Worm (Caenorhabditis elegans) whole organism, L1 larva: ENCODE measurements around the gene C04H5.1.
A peak's percentile ranks its signal among the peaks of the same experiment; 100 is the strongest.

Experiments used
- C16A3.4 ChIP-seq: fragments of 150-350 bp; optimal IDR thresholded peaks from 2 replicates; lab custom pipeline; 2014; ENCODE audit warnings: missing biosample characterization, missing genetic modification characterization
- C34B4.2 ChIP-seq: sonication (generic microtip); optimal IDR thresholded peaks from 2 replicates; lab custom pipeline; 2017; ENCODE audit warnings: mild to moderate bottlenecking, missing genetic modification characterization, missing compliant biosample characterization
- F16B12.6 ChIP-seq: fragments of 150-350 bp; optimal IDR thresholded peaks from 2 replicates; lab custom pipeline; 2014; ENCODE audit warnings: missing biosample characterization, missing genetic modification characterization
- aha-1 ChIP-seq: fragments of 150-350 bp; optimal IDR thresholded peaks from 2 replicates; lab custom pipeline; 2014; ENCODE audit warnings: missing biosample characterization, missing genetic modification characterization
- ceh-88 ChIP-seq: fragments of 200-800 bp; sonication (Bioruptor generic); IDR thresholded peaks from 2 replicates; pipeline ENCODE4 v1.3.6; 2022; ENCODE audit warnings: missing genetic modification characterization, missing compliant biosample characterization
- efl-1 ChIP-seq, 4 experiments: fragments of 150-350 bp; optimal IDR thresholded peaks in 3 of 4; peaks in 1 of 4; 1 replicate in 1 of 4; 2 replicates in 3 of 4; lab custom pipeline; 2014; ENCODE audit warnings: missing biosample characterization in 2 of 4, missing genetic modification characterization in 2 of 4, missing genetic modification reagents in 2 of 4
- efl-3 ChIP-seq: fragments of 200-800 bp; sonication (Bioruptor generic); optimal IDR thresholded peaks from 2 replicates; lab custom pipeline; 2018; ENCODE audit warnings: mild to moderate bottlenecking, missing genetic modification characterization, missing compliant biosample characterization
- egl-27 ChIP-seq, 2 experiments: fragments of 150-350 bp in 1 of 2; sonication (generic microtip); optimal IDR thresholded peaks; 3 replicates each; lab custom pipeline; 2017 to 2018; ENCODE audit warnings: missing biosample characterization in 2 of 2, missing genetic modification characterization in 2 of 2, missing genetic modification reagents in 2 of 2
- elt-2 ChIP-seq: sonication (generic microtip); optimal IDR thresholded peaks from 2 replicates; lab custom pipeline; 2016; ENCODE audit warnings: missing genetic modification characterization, mild to moderate bottlenecking, inconsistent platforms, missing compliant biosample characterization, missing genetic modification reagents
- elt-3 ChIP-seq, 6 experiments: fragments of 150-350 bp in 1 of 6; sonication (generic microtip); optimal IDR thresholded peaks; 2 replicates each; lab custom pipeline; 2017 to 2018; ENCODE audit warnings: missing biosample characterization in 6 of 6, missing genetic modification characterization in 6 of 6, inconsistent platforms in 1 of 6
- ets-5 ChIP-seq: fragments of 200-800 bp; sonication (Bioruptor generic); IDR thresholded peaks from 2 replicates; pipeline ENCODE4 v1.3.6; 2022; ENCODE audit warnings: missing genetic modification characterization, missing compliant biosample characterization
- fkh-10 ChIP-seq: sonication (generic microtip); optimal IDR thresholded peaks from 2 replicates; lab custom pipeline; 2017; ENCODE audit warnings: missing biosample characterization, missing genetic modification reagents, missing genetic modification characterization
- fos-1 ChIP-seq: fragments of 150-350 bp; optimal IDR thresholded peaks from 2 replicates; lab custom pipeline; 2014; ENCODE audit warnings: missing biosample characterization, missing genetic modification characterization
- grh-1 ChIP-seq: fragments of 200-800 bp; sonication (Bioruptor generic); IDR thresholded peaks from 2 replicates; pipeline ENCODE4 v1.3.6; 2022; ENCODE audit warnings: missing genetic modification reagents, missing genetic modification characterization, missing compliant biosample characterization
- irx-1 ChIP-seq: sonication (generic microtip); optimal IDR thresholded peaks from 2 replicates; lab custom pipeline; 2016; ENCODE audit warnings: missing genetic modification characterization, missing compliant biosample characterization
- jun-1 ChIP-seq: fragments of 150-350 bp; optimal IDR thresholded peaks from 2 replicates; lab custom pipeline; 2014; ENCODE audit warnings: missing biosample characterization, missing genetic modification reagents, missing genetic modification characterization
- lin-15B ChIP-seq: fragments of 150-350 bp; sonication (generic microtip); optimal IDR thresholded peaks from 3 replicates; lab custom pipeline; 2014; ENCODE audit warnings: missing biosample characterization, missing genetic modification characterization
- lir-3 ChIP-seq: sonication (generic microtip); optimal IDR thresholded peaks from 2 replicates; lab custom pipeline; 2016; ENCODE audit warnings: mild to moderate bottlenecking, missing genetic modification characterization, moderate library complexity, missing compliant biosample characterization; ENCODE audit not compliant: poor library complexity
- mdl-1 ChIP-seq, 2 experiments: fragments of 150-350 bp; optimal IDR thresholded peaks; 2 replicates each; lab custom pipeline; 2014 to 2017; ENCODE audit warnings: missing biosample characterization in 2 of 2, missing genetic modification characterization in 2 of 2, inconsistent platforms in 1 of 2
- mep-1 ChIP-seq: fragments of 150-350 bp; optimal IDR thresholded peaks from 2 replicates; lab custom pipeline; 2014; ENCODE audit warnings: missing biosample characterization, missing genetic modification characterization
- nhr-11 ChIP-seq: fragments of 150-350 bp; optimal IDR thresholded peaks from 2 replicates; lab custom pipeline; 2014; ENCODE audit warnings: missing biosample characterization, missing genetic modification characterization
- nhr-12 ChIP-seq: sonication (generic microtip); optimal IDR thresholded peaks from 2 replicates; lab custom pipeline; 2017; ENCODE audit warnings: missing biosample characterization, missing genetic modification characterization
- nhr-19 ChIP-seq: fragments of 200-800 bp; sonication (Bioruptor generic); conservative IDR thresholded peaks from 2 replicates; pipeline ENCODE4 v1.3.6; 2022; ENCODE audit warnings: missing genetic modification characterization, missing compliant biosample characterization
- nhr-76 ChIP-seq: sonication (generic microtip); optimal IDR thresholded peaks from 2 replicates; lab custom pipeline; 2017; ENCODE audit warnings: missing biosample characterization, missing genetic modification characterization
- nhr-84 ChIP-seq: sonication (generic microtip); optimal IDR thresholded peaks from 2 replicates; lab custom pipeline; 2017; ENCODE audit warnings: missing biosample characterization, missing genetic modification characterization
- nhr-90 ChIP-seq: sonication (generic microtip); optimal IDR thresholded peaks from 2 replicates; lab custom pipeline; 2016; ENCODE audit warnings: mild to moderate bottlenecking, missing genetic modification characterization, missing compliant biosample characterization; ENCODE audit not compliant: poor library complexity
- pax-3 ChIP-seq: fragments of 200-800 bp; sonication (Bioruptor generic); optimal IDR thresholded peaks from 2 replicates; lab custom pipeline; 2018; ENCODE audit warnings: mild to moderate bottlenecking, missing genetic modification characterization, moderate library complexity, missing compliant biosample characterization
- rnt-1 ChIP-seq: sonication (generic microtip); optimal IDR thresholded peaks from 2 replicates; lab custom pipeline; 2016; ENCODE audit warnings: mild to moderate bottlenecking, missing genetic modification characterization, moderate library complexity, missing compliant biosample characterization
- snpc-4 ChIP-seq: fragments of 150-350 bp; optimal IDR thresholded peaks from 2 replicates; lab custom pipeline; 2014; ENCODE audit warnings: missing biosample characterization, missing genetic modification characterization
- sptf-1 ChIP-seq: fragments of 150-350 bp; optimal IDR thresholded peaks from 2 replicates; lab custom pipeline; 2014; ENCODE audit warnings: missing biosample characterization, missing genetic modification characterization
- tbx-2 ChIP-seq: sonication (generic microtip); optimal IDR thresholded peaks from 2 replicates; lab custom pipeline; 2016; ENCODE audit warnings: missing genetic modification characterization, missing compliant biosample characterization
- unc-30 ChIP-seq: sonication (generic microtip); optimal IDR thresholded peaks from 2 replicates; lab custom pipeline; 2017; ENCODE audit warnings: missing biosample characterization, missing genetic modification characterization
- unc-62 ChIP-seq: fragments of 150-350 bp; optimal IDR thresholded peaks from 2 replicates; lab custom pipeline; 2014; ENCODE audit warnings: missing biosample characterization, missing genetic modification reagents, missing genetic modification characterization
- unc-86 ChIP-seq: sonication (generic microtip); optimal IDR thresholded peaks from 2 replicates; lab custom pipeline; 2016; ENCODE audit warnings: missing genetic modification characterization, missing compliant biosample characterization
- unc-98 ChIP-seq: fragments of 200-800 bp; sonication (Bioruptor generic); IDR thresholded peaks from 2 replicates; pipeline ENCODE4 v1.3.6; 2022; ENCODE audit warnings: missing genetic modification characterization, missing compliant biosample characterization
- ztf-11 ChIP-seq, 2 experiments: sonication (generic microtip); optimal IDR thresholded peaks; 2 replicates each; lab custom pipeline; 2016 to 2017; ENCODE audit warnings: missing genetic modification characterization in 2 of 2, missing biosample characterization in 1 of 2, missing compliant biosample characterization in 1 of 2
- ztf-4 ChIP-seq: fragments of 150-350 bp; optimal IDR thresholded peaks from 2 replicates; lab custom pipeline; 2014; ENCODE audit warnings: missing biosample characterization, missing genetic modification characterization

C04H5.1 gene

DNA sequence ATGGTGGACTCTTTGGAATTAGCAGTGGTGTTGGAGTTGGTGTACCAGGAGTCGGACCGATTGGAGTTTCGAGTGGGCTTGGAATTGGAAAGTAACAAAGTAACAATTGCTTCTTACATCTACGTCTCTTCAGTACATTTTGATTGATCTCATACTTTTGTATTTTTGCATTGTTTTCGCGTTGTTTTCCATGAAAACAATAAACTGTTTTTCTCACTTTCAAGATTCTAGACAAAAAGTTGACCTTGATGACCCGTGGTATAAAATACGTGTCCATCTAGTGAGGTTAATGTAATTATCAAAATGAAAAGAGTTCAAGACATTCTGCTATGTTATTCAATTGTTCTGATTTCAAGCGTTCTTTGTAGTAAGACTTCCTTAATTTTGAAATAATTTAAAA lies 32.7 kb upstream of the C04H5.1 start, which contains the start of gene K10H10.5:
K10H10.5 (plus strand) TSS at position 301 of the 400 bp plus-strand sequence.
- TF ChIP-seq unc-86 (tag; lab: Kevin White, UChicago), result no peak
- no peak for TF ChIP-seq tbx-2 (tag; lab: Kevin White, UChicago)
- TF ChIP-seq nhr-12 (tag; lab: Kevin White, UChicago), result no peak
- no peak for TF ChIP-seq ztf-4
- TF ChIP-seq mdl-1 (tag; optimal IDR thresholded peaks at IDR 0.05; lab: Kevin White, UChicago), result no peak
- no peak for TF ChIP-seq fos-1 (tag; lab: Kevin White, UChicago)
- TF ChIP-seq ztf-11 (tag; optimal IDR thresholded peaks at IDR 0.05; lab: Kevin White, UChicago), result no peak
- no peak for TF ChIP-seq unc-30
- no peak for TF ChIP-seq rnt-1 (tag; lab: Kevin White, UChicago)
- no peak for TF ChIP-seq nhr-90 (tag; lab: Kevin White, UChicago)
- TF ChIP-seq snpc-4 (tag; lab: Kevin White, UChicago), result no peak
- no peak for TF ChIP-seq efl-1 (optimal IDR thresholded peaks at IDR 0.05; lab: Kevin White, UChicago)
- TF ChIP-seq efl-1 (GFP tag; optimal IDR thresholded peaks at IDR 0.05 in 1 of 2; lab: Kevin White, UChicago), result no peak
- no peak for TF ChIP-seq elt-3 (tag; optimal IDR thresholded peaks at IDR 0.05; lab: Kevin White, UChicago)
- TF ChIP-seq sptf-1, result no peak
- no peak for TF ChIP-seq unc-62 (GFP tag; lab: Kevin White, UChicago)

DNA sequence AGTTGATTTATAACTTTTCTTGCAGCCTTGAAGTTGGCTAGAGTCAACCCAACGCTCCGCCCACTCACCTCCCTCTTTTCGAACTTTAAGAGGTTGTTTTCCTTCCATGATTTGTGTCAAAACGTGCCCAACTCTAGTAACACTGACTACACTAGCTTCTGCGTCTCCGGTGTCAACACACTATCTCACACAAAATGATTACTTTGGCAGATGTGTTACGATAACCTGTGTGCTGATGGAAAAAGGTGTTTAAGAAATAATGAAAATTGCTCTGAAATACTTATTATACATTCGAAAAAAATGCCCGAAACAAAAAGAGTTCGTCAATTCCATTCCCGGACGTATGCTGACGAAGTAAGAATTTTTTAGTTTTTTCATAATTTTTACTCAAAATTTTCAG lies 31.1 kb upstream of the C04H5.1 start, which contains the start of gene K10H10.6:
K10H10.6 (plus strand) TSS at position 301 of the 400 bp plus-strand sequence.
- TF ChIP-seq pax-3 (tag; lab: Kevin White, UChicago), result no peak
- TF ChIP-seq fkh-10, result no peak
- no peak for TF ChIP-seq grh-1 (GFP tag; lab: Robert Waterston, UW)

DNA sequence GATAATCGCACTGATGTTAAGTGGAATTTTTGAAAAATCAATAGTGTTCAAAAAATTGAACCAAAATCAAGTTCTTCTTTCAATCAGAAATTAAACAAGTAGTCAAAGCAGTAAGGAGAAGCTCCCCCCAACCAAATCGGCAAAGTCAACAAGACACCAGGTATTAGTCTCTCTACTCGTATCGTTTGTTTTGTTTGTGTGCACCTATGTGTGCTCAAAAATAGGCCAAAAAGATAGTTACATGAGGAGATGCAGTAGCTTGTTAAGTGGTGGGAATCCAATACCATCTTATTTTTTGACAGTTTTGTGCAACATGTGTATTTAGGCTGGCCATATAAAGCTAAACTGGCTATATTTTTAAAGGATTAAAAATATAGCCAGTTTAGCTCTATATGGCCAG lies 27.9 kb upstream of the C04H5.1 start, which contains the start of gene K10H10.12:
K10H10.12 (minus strand) TSS at position 101 of the 400 bp plus-strand sequence.
- TF ChIP-seq egl-27 (tag; optimal IDR thresholded peaks at IDR 0.05; lab: Kevin White, UChicago) (no peak), irx-1 (no peak), C16A3.4 (no peak), ceh-88 (GFP tag; lab: Robert Waterston, UW) (no peak), nhr-84 (no peak), unc-98 (GFP tag; lab: Robert Waterston, UW) (no peak), nhr-11 (tag; lab: Kevin White, UChicago) (no peak), jun-1 (tag; lab: Kevin White, UChicago) (no peak), aha-1 (no peak), fos-1 (tag; lab: Kevin White, UChicago) (no peak), F16B12.6 (tag; lab: Kevin White, UChicago) (no peak), lin-15B (tag; lab: Kevin White, UChicago) (no peak), snpc-4 (tag; lab: Kevin White, UChicago) (no peak), nhr-76 (tag; lab: Kevin White, UChicago) (no peak), efl-3 (GFP tag; lab: Kevin White, UChicago) (no peak), lir-3 (tag; lab: Kevin White, UChicago) (no peak)

DNA sequence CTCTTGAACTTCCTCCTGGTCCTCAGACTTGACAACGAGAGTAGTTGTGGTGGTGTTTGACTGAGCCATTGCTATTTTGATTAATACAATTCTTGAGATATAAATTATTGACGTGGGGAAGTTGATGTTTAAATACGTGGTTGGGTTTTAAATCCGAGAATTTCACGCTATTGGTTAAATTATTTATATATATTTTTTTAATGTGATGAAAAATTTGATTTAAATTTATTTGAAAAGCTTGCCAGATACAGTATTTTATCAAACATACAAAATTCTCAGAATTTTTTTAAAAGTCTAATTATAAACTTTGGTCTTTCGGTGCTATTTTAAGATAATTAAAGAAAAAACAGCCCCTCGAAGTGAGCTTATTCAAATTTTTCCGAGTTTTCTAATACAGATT lies 26.5 kb upstream of the C04H5.1 start, which contains the start of the genes K10H10.7 and K10H10.10:
K10H10.7 (minus strand) TSS at position 101 of the 400 bp plus-strand sequence.
K10H10.10 (plus strand) TSS at position 204 of the 400 bp plus-strand sequence.
- TF ChIP-seq nhr-19 (GFP tag; lab: Robert Waterston, UW), result no peak
- TF ChIP-seq ets-5, result no peak
- TF ChIP-seq nhr-12 (tag; lab: Kevin White, UChicago), result no peak

DNA sequence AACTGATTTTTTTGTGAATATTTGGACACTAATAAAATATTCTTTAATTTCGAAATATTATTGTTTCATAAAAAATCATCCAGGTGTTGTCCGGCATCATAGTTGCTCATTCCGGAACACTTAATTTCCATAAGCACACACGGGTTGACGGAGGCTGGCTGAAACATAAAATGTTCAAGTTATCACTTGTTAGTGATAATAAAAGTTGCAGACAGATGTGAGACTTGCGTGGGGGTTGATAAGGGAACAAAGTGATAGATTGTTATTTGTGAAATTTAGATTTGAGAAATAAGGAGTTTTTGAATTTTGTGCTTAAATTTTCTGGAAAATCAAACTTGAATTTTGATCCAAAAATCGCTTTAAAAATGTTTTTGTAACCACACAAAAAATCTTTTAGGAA lies 23.9 kb upstream of the C04H5.1 start:
- TF ChIP-seq elt-2 (tag; lab: Kevin White, UChicago) (peak; percentile 39), mep-1 (tag; lab: Kevin White, UChicago) (no peak), C34B4.2 (tag; lab: Kevin White, UChicago) (no peak)
